Worm (Caenorhabditis elegans) whole organism, L3 larva: ENCODE data around the gene F44G4.7.
A peak's percentile ranks its signal among the peaks of the same experiment; 100 is the strongest.

Source experiments
- ZK546.5 ChIP-seq: sonication (generic microtip); optimal IDR thresholded peaks from 2 replicates; lab custom pipeline; 2017; ENCODE audit warnings: missing biosample characterization, missing genetic modification characterization
- aly-2 ChIP-seq: fragments of 150-350 bp; optimal IDR thresholded peaks from 2 replicates; lab custom pipeline; 2014; ENCODE audit warnings: missing biosample characterization, missing genetic modification characterization
- ceh-16 ChIP-seq: sonication (generic microtip); optimal IDR thresholded peaks from 2 replicates; lab custom pipeline; 2017; ENCODE audit warnings: missing biosample characterization, missing genetic modification characterization
- ceh-28 ChIP-seq: fragments of 150-350 bp; optimal IDR thresholded peaks from 2 replicates; lab custom pipeline; 2014; ENCODE audit warnings: missing biosample characterization, missing genetic modification reagents, missing genetic modification characterization
- daf-12 ChIP-seq: fragments of 150-350 bp; optimal IDR thresholded peaks from 2 replicates; lab custom pipeline; 2014; ENCODE audit warnings: missing biosample characterization, missing genetic modification reagents, missing genetic modification characterization
- egl-5 ChIP-seq: fragments of 150-350 bp; optimal IDR thresholded peaks from 2 replicates; lab custom pipeline; 2017; ENCODE audit warnings: missing biosample characterization, missing genetic modification reagents, missing genetic modification characterization, inconsistent platforms
- elt-2 ChIP-seq: sonication (generic microtip); optimal IDR thresholded peaks from 2 replicates; lab custom pipeline; 2016; ENCODE audit warnings: missing genetic modification reagents, mild to moderate bottlenecking, missing genetic modification characterization, missing compliant biosample characterization
- elt-3 ChIP-seq, 3 experiments: fragments of 150-350 bp in 1 of 3; sonication (generic microtip) in 2 of 3; optimal IDR thresholded peaks; 2 replicates in 2 of 3; 4 replicates in 1 of 3; lab custom pipeline; 2014 to 2017; ENCODE audit warnings: missing biosample characterization in 3 of 3, missing genetic modification characterization in 3 of 3
- eor-1 ChIP-seq, 2 experiments: fragments of 150-350 bp; optimal IDR thresholded peaks; 2 replicates each; lab custom pipeline; 2014 to 2018; ENCODE audit warnings: missing biosample characterization in 2 of 2, missing genetic modification characterization in 2 of 2
- fkh-10 ChIP-seq: sonication (generic microtip); optimal IDR thresholded peaks from 2 replicates; lab custom pipeline; 2017; ENCODE audit warnings: missing biosample characterization, missing genetic modification reagents, missing genetic modification characterization
- jun-1 ChIP-seq: fragments of 150-350 bp; optimal IDR thresholded peaks from 2 replicates; lab custom pipeline; 2014; ENCODE audit warnings: missing biosample characterization, missing genetic modification reagents, missing genetic modification characterization
- lin-39 ChIP-seq: fragments of 150-350 bp; optimal IDR thresholded peaks from 2 replicates; lab custom pipeline; 2018; ENCODE audit warnings: missing biosample characterization, missing genetic modification reagents, missing genetic modification characterization
- mml-1 ChIP-seq: fragments of 150-350 bp; sonication (generic microtip); optimal IDR thresholded peaks from 3 replicates; lab custom pipeline; 2014; ENCODE audit warnings: missing biosample characterization, missing genetic modification characterization
- nfya-1 ChIP-seq: sonication (generic microtip); optimal IDR thresholded peaks from 2 replicates; lab custom pipeline; 2017; ENCODE audit warnings: missing genetic modification characterization, mild to moderate bottlenecking, missing compliant biosample characterization, antibody characterized with exemption, moderate library complexity; ENCODE audit not compliant: insufficient read depth
- nhr-11 ChIP-seq: fragments of 150-350 bp; optimal IDR thresholded peaks from 2 replicates; lab custom pipeline; 2014; ENCODE audit warnings: missing biosample characterization, missing genetic modification characterization
- nhr-12 ChIP-seq: fragments of 150-350 bp; optimal IDR thresholded peaks from 2 replicates; lab custom pipeline; 2014; ENCODE audit warnings: missing biosample characterization, missing genetic modification characterization
- nhr-237 ChIP-seq: fragments of 150-350 bp; optimal IDR thresholded peaks from 2 replicates; lab custom pipeline; 2014; ENCODE audit warnings: missing biosample characterization, missing genetic modification characterization
- nhr-25 ChIP-seq: sonication (generic microtip); optimal IDR thresholded peaks from 2 replicates; lab custom pipeline; 2017; ENCODE audit warnings: missing biosample characterization, missing genetic modification characterization
- nhr-28 ChIP-seq: fragments of 150-350 bp; optimal IDR thresholded peaks from 2 replicates; lab custom pipeline; 2014; ENCODE audit warnings: missing biosample characterization, missing genetic modification characterization
- nhr-43 ChIP-seq: sonication (generic microtip); optimal IDR thresholded peaks from 2 replicates; lab custom pipeline; 2016; ENCODE audit warnings: mild to moderate bottlenecking, missing genetic modification characterization, missing compliant biosample characterization; ENCODE audit not compliant: poor library complexity, severe bottlenecking
- pha-4 ChIP-seq: fragments of 150-350 bp; optimal IDR thresholded peaks from 2 replicates; lab custom pipeline; 2014; ENCODE audit warnings: missing biosample characterization, missing genetic modification reagents, missing genetic modification characterization
- pqm-1 ChIP-seq: fragments of 150-350 bp; optimal IDR thresholded peaks from 2 replicates; lab custom pipeline; 2017; ENCODE audit warnings: missing biosample characterization, missing genetic modification characterization, inconsistent platforms
- snpc-4 ChIP-seq: fragments of 150-350 bp; optimal IDR thresholded peaks from 2 replicates; lab custom pipeline; 2014; ENCODE audit warnings: missing biosample characterization, missing genetic modification characterization
- tbx-2 ChIP-seq: sonication (generic microtip); optimal IDR thresholded peaks from 2 replicates; lab custom pipeline; 2016; ENCODE audit warnings: mild to moderate bottlenecking, missing genetic modification characterization, missing compliant biosample characterization
- ztf-11 ChIP-seq: fragments of 150-350 bp; optimal IDR thresholded peaks from 2 replicates; lab custom pipeline; 2014; ENCODE audit warnings: missing biosample characterization, missing genetic modification characterization

Gene F44G4.7

DNA sequence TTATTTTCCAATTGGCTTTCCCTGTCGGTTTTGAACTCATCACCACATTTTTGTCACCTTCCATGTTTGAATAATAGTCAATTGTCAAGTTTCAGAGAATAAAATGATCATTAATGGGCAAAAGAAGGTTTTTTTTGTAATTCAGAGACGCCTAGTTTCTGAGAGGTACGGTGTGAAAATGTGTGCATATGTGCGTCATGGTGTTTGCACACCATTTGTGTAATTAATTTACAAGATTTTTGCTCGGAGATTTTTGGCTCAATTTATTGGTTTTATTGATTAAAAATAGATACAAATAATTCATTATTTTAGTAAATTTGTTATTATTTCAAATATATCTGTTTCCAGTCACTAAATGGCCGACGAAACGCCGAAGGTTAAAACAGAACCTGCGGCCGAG is 7.5 kb downstream of the F44G4.7 start, which contains the start of the genes F44G4.3 and tdp-1:
Gene F44G4.3, minus strand, starts transcription at position 184 of the 400 bp plus-strand sequence.
Gene tdp-1, plus strand, starts transcription at position 347 of the 400 bp plus-strand sequence.
- TF ChIP-seq ZK546.5 (no peak), pha-4 (tag; lab: Kevin White, UChicago) (peak; percentile 51), nfya-1 (tag; lab: Kevin White, UChicago) (peak; percentile 66), nhr-25 (no peak)

DNA sequence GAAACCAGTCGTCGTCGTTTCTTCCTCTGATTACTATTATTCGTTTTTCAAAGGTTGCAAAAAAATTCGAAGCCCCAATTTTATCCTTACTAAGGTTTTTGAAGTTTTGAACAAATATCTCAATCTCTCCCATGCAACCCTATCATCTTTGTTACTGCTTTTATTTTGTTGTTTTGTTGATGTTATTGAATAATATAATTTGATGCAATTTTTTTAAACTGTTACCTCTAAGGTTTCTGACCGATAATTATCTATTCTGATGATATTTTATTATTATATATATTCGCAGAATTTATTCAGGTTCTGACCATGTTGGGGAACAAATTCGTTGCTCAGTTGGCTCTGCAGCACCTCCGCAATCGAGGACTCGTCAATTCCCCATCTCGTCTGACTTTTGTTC is 8.9 kb downstream of the F44G4.7 start, which contains the start of gene ndub-2:
Gene ndub-2, plus strand, starts transcription at position 301 of the 400 bp plus-strand sequence.
- no peak for TF ChIP-seq elt-2 (tag; lab: Kevin White, UChicago)

ce11 chrII:8994336-8994735 is 10.6 kb downstream of the F44G4.7 start, which contains the start of gene F44G4.1:
Gene F44G4.1, plus strand, starts transcription at chrII:8994636.
- TF ChIP-seq lin-39 (tag; lab: Kevin White, UChicago) (no peak), tbx-2 (no peak), pha-4 (tag; lab: Kevin White, UChicago) (no peak), nhr-25 (no peak), nhr-237 (tag; lab: Kevin White, UChicago) (no peak)

ce11 chrII:8992780-8993179 is 12.2 kb downstream of the F44G4.7 start, which contains the start of gene ooc-5:
Gene ooc-5, plus strand, starts transcription at chrII:8993160.
- no peak for TF ChIP-seq ceh-28 (tag; lab: Kevin White, UChicago)
- no peak for TF ChIP-seq nhr-11 (tag; lab: Kevin White, UChicago)
- no peak for TF ChIP-seq nhr-12
- no peak for TF ChIP-seq snpc-4 (tag; lab: Kevin White, UChicago)
- TF ChIP-seq pha-4 (tag; lab: Kevin White, UChicago): peak; percentile 44
- TF ChIP-seq daf-12 (tag; lab: Kevin White, UChicago): no peak
- no peak for TF ChIP-seq elt-3 (tag; optimal IDR thresholded peaks at IDR 0.05; lab: Kevin White, UChicago)
- TF ChIP-seq nhr-28 (tag; lab: Kevin White, UChicago): no peak
- no peak for TF ChIP-seq ztf-11 (tag; lab: Kevin White, UChicago)
- TF ChIP-seq egl-5: peak; percentile 44
- no peak for TF ChIP-seq lin-39 (tag; lab: Kevin White, UChicago)
- no peak for TF ChIP-seq eor-1 (tag; optimal IDR thresholded peaks at IDR 0.05; lab: Kevin White, UChicago)
- TF ChIP-seq aly-2: no peak
- no peak for TF ChIP-seq mml-1 (tag; lab: Kevin White, UChicago)
- peak; percentile 42 for TF ChIP-seq nfya-1 (tag; lab: Kevin White, UChicago)
- TF ChIP-seq ZK546.5: no peak
- no peak for TF ChIP-seq jun-1 (tag; lab: Kevin White, UChicago)

ce11 chrII:8991602-8992001 is 13.4 kb downstream of the F44G4.7 start:
- TF ChIP-seq nhr-43 (tag; lab: Kevin White, UChicago): no peak
- peak; percentile 71 for TF ChIP-seq elt-2 (tag; lab: Kevin White, UChicago)
- no peak for TF ChIP-seq nhr-237 (tag; lab: Kevin White, UChicago)
- peak; percentile 68 for TF ChIP-seq pqm-1 (tag; lab: Kevin White, UChicago)

ce11 chrII:8990267-8990666 is 14.7 kb downstream of the F44G4.7 start:
- TF ChIP-seq jun-1 (tag; lab: Kevin White, UChicago): peak; percentile 28
- TF ChIP-seq elt-2 (tag; lab: Kevin White, UChicago): peak; percentile 43
- TF ChIP-seq pha-4 (tag; lab: Kevin White, UChicago): peak; percentile 65
- TF ChIP-seq nhr-25: no peak
- TF ChIP-seq pqm-1 (tag; lab: Kevin White, UChicago): peak; percentile 38

DNA sequence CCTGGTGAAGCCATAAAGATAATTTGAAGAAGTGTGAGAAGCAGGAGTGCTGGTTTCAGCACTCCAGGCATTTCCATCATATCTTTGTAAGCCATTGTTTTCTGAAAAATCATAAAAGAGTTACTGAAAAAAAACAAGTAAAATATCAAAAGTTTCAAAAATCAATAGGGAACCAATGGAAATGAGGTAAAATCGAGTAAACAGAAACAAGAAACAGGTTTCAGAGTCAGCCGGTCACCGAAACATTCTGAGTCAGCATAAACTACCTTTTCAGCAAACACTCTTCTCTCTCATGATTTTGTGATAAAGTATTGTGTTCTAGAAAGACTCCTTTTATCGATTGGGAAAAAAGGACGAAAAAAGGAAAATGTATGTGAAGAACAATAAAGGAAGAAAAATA is 15.5 kb downstream of the F44G4.7 start, which contains the start of gene C18E9.9:
Gene C18E9.9, minus strand, starts transcription at position 101 of the 400 bp plus-strand sequence.
- TF ChIP-seq daf-12 (tag; lab: Kevin White, UChicago) (no peak), ceh-16 (tag; lab: Kevin White, UChicago) (no peak), pqm-1 (tag; lab: Kevin White, UChicago) (peak; percentile 21), pha-4 (tag; lab: Kevin White, UChicago) (peak; percentile 20), fkh-10 (GFP tag; lab: Kevin White, UChicago) (no peak), elt-2 (tag; lab: Kevin White, UChicago) (peak; percentile 12)
